Fruit fly (Drosophila melanogaster) whole organism, adult: ENCODE results near the gene SclA.

Source experiments
- CG1620 ChIP-seq: fragments of 200-800 bp; sonication (Bioruptor generic); optimal IDR thresholded peaks from 2 replicates; lab custom pipeline; 2016; ENCODE audit warnings: missing biosample characterization, missing genetic modification characterization
- Crg-1 ChIP-seq: fragments of 200-800 bp; sonication (Bioruptor generic); optimal IDR thresholded peaks from 2 replicates; lab custom pipeline; 2016; ENCODE audit warnings: missing biosample characterization, missing genetic modification characterization
- Hr96 ChIP-seq: fragments of 200-800 bp; sonication (Bioruptor generic); optimal IDR thresholded peaks from 2 replicates; lab custom pipeline; 2016; ENCODE audit warnings: missing biosample characterization, missing genetic modification characterization
- bab1 ChIP-seq: fragments of 200-800 bp; sonication (Bioruptor generic); optimal IDR thresholded peaks from 3 replicates; lab custom pipeline; 2019; ENCODE audit warnings: missing biosample characterization, mild to moderate bottlenecking, missing genetic modification characterization, moderate library complexity
- cic ChIP-seq: fragments of 200-800 bp; sonication (Bioruptor generic); optimal IDR thresholded peaks from 2 replicates; lab custom pipeline; 2017; ENCODE audit warnings: missing biosample characterization, mild to moderate bottlenecking, missing genetic modification characterization, moderate library complexity
- pad ChIP-seq: fragments of 200-800 bp; sonication (Bioruptor generic); optimal IDR thresholded peaks from 3 replicates; lab custom pipeline; 2017; ENCODE audit warnings: missing biosample characterization, missing genetic modification characterization, mild to moderate bottlenecking, moderate library complexity, missing genetic modification reagents

dm6 chr2L:16819714-16820113 lies 18.1 kb upstream of the SclA start:
- no peak for TF ChIP-seq CG1620 (GFP tag; lab: Kevin White, UChicago)
- TF ChIP-seq cic = peak; percentile 78
- TF ChIP-seq pad (GFP tag; lab: Kevin White, UChicago) = peak; percentile 32
- TF ChIP-seq Hr96 (GFP tag; lab: Kevin White, UChicago) = no peak
- no peak for TF ChIP-seq Crg-1 (GFP tag; lab: Kevin White, UChicago)
- peak; percentile 23 for TF ChIP-seq bab1 (GFP tag; lab: Kevin White, UChicago)
